Fruit fly (Drosophila melanogaster) whole organism, embryonic: Measurements from ENCODE around the gene cerv.

Source experiments
- CG10431 ChIP-seq: fragments of 200-800 bp; sonication (Bioruptor generic); optimal IDR thresholded peaks from 3 replicates; lab custom pipeline; 2018; ENCODE audit warnings: missing biosample characterization, mild to moderate bottlenecking, missing genetic modification characterization
- CG13624 ChIP-seq: fragments of 200-800 bp; sonication (Bioruptor generic); optimal IDR thresholded peaks from 2 replicates; lab custom pipeline; 2016; ENCODE audit warnings: missing biosample characterization, missing genetic modification characterization
- CG1529 ChIP-seq: fragments of 200-800 bp; sonication (Bioruptor generic); optimal IDR thresholded peaks from 3 replicates; lab custom pipeline; 2018; ENCODE audit warnings: missing biosample characterization, missing genetic modification characterization
- CG15479 ChIP-seq: fragments of 200-800 bp; sonication (Bioruptor generic); optimal IDR thresholded peaks from 3 replicates; lab custom pipeline; 2019; ENCODE audit warnings: missing biosample characterization, mild to moderate bottlenecking, missing genetic modification characterization, moderate library complexity
- CG15601 ChIP-seq: fragments of 200-800 bp; sonication (Bioruptor generic); optimal IDR thresholded peaks from 3 replicates; lab custom pipeline; 2019; ENCODE audit warnings: missing biosample characterization, mild to moderate bottlenecking, missing genetic modification characterization, moderate library complexity
- CG15696 ChIP-seq: fragments of 200-800 bp; sonication (Bioruptor generic); optimal IDR thresholded peaks from 2 replicates; lab custom pipeline; 2019; ENCODE audit warnings: missing biosample characterization, mild to moderate bottlenecking, missing genetic modification characterization, moderate library complexity
- CG1603 ChIP-seq: fragments of 200-800 bp; sonication (Bioruptor generic); optimal IDR thresholded peaks from 2 replicates; lab custom pipeline; 2019; ENCODE audit warnings: missing biosample characterization, mild to moderate bottlenecking, missing genetic modification characterization, moderate library complexity
- CG17361 ChIP-seq: fragments of 200-800 bp; sonication (Bioruptor generic); IDR thresholded peaks from 3 replicates; pipeline ENCODE4 v1.3.6; 2022; ENCODE audit warnings: missing biosample characterization, missing genetic modification characterization
- CG1792 ChIP-seq: fragments of 200-800 bp; sonication (Bioruptor generic); optimal IDR thresholded peaks from 2 replicates; lab custom pipeline; 2016; ENCODE audit warnings: missing biosample characterization, missing genetic modification characterization
- CG2129 ChIP-seq: fragments of 200-800 bp; sonication (Bioruptor generic); IDR thresholded peaks from 2 replicates; pipeline ENCODE4 v1.3.6; 2022; ENCODE audit warnings: missing biosample characterization, missing genetic modification characterization; ENCODE audit not compliant: partially characterized antibody
- CG32767 ChIP-seq: fragments of 200-800 bp; sonication (Bioruptor generic); IDR thresholded peaks from 2 replicates; pipeline ENCODE4 v1.3.6; 2022; ENCODE audit warnings: missing biosample characterization, missing genetic modification characterization
- CG33213 ChIP-seq: fragments of 200-800 bp; sonication (Bioruptor generic); optimal IDR thresholded peaks from 3 replicates; lab custom pipeline; 2016; ENCODE audit warnings: missing biosample characterization, missing genetic modification characterization
- CG3838 ChIP-seq: fragments of 200-800 bp; sonication (Bioruptor generic); optimal IDR thresholded peaks from 3 replicates; lab custom pipeline; 2016; ENCODE audit warnings: missing biosample characterization, missing genetic modification characterization
- CG3995 ChIP-seq: fragments of 200-800 bp; sonication (Bioruptor generic); optimal IDR thresholded peaks from 3 replicates; lab custom pipeline; 2016; ENCODE audit warnings: missing biosample characterization, missing genetic modification characterization
- CG4282 ChIP-seq: fragments of 200-800 bp; sonication (Bioruptor generic); optimal IDR thresholded peaks from 2 replicates; lab custom pipeline; 2016; ENCODE audit warnings: missing biosample characterization, missing genetic modification characterization
- CG7271 ChIP-seq: fragments of 200-800 bp; sonication (Bioruptor generic); optimal IDR thresholded peaks from 2 replicates; lab custom pipeline; 2018; ENCODE audit warnings: missing biosample characterization, mild to moderate bottlenecking, missing genetic modification characterization, moderate library complexity
- CG9215 ChIP-seq: fragments of 200-800 bp; sonication (Bioruptor generic); IDR thresholded peaks from 2 replicates; pipeline ENCODE4 v1.3.6; 2022; ENCODE audit warnings: missing biosample characterization, missing genetic modification characterization
- CoRest ChIP-seq: fragments of 200-800 bp; sonication (Bioruptor generic); optimal IDR thresholded peaks from 3 replicates; lab custom pipeline; 2018; ENCODE audit warnings: missing biosample characterization, mild to moderate bottlenecking, missing genetic modification characterization, moderate library complexity
- D ChIP-seq, 2 experiments: fragments of 200-800 bp in 1 of 2; fragments of >200 bp in 1 of 2; sonication (Bioruptor generic) in 1 of 2; optimal IDR thresholded peaks; 2 replicates in 1 of 2; 3 replicates in 1 of 2; lab custom pipeline; 2017; ENCODE audit warnings: mild to moderate bottlenecking in 1 of 2, missing biosample characterization in 1 of 2, missing genetic modification characterization in 1 of 2, missing genetic modification reagents in 1 of 2
- D19B ChIP-seq: fragments of 200-800 bp; sonication (Bioruptor generic); optimal IDR thresholded peaks from 2 replicates; lab custom pipeline; 2017; ENCODE audit warnings: missing biosample characterization, mild to moderate bottlenecking, missing genetic modification characterization
- Dbx ChIP-seq: fragments of 200-800 bp; sonication (Bioruptor generic); IDR thresholded peaks from 3 replicates; pipeline ENCODE4 v1.3.6; 2022; ENCODE audit warnings: missing biosample characterization, missing genetic modification characterization
- Dp ChIP-seq: fragments of 200-800 bp; sonication (Bioruptor generic); optimal IDR thresholded peaks from 2 replicates; lab custom pipeline; 2018; ENCODE audit warnings: missing biosample characterization, mild to moderate bottlenecking, missing genetic modification characterization, moderate library complexity
- Elba2 ChIP-seq: fragments of 200-800 bp; sonication (Bioruptor generic); optimal IDR thresholded peaks from 3 replicates; lab custom pipeline; 2016; ENCODE audit warnings: missing biosample characterization, missing genetic modification characterization
- HLH3B ChIP-seq: fragments of 200-800 bp; sonication (Bioruptor generic); IDR thresholded peaks from 2 replicates; pipeline ENCODE4 v1.3.6; 2022; ENCODE audit warnings: missing biosample characterization, missing genetic modification characterization
- HLHmδ ChIP-seq: fragments of 200-800 bp; sonication (Bioruptor generic); optimal IDR thresholded peaks from 2 replicates; lab custom pipeline; 2018; ENCODE audit warnings: missing biosample characterization, mild to moderate bottlenecking, missing genetic modification characterization, moderate library complexity
- Hey ChIP-seq: fragments of 200-800 bp; sonication (Bioruptor generic); optimal IDR thresholded peaks from 3 replicates; lab custom pipeline; 2018; ENCODE audit warnings: missing biosample characterization, mild to moderate bottlenecking, missing genetic modification characterization
- Hr3 ChIP-seq: fragments of 200-800 bp; sonication (Bioruptor generic); optimal IDR thresholded peaks from 3 replicates; lab custom pipeline; 2016; ENCODE audit warnings: missing biosample characterization, missing genetic modification characterization
- Hr51 ChIP-seq, 2 experiments: fragments of 200-800 bp; sonication (Bioruptor generic); optimal IDR thresholded peaks; 2 replicates in 1 of 2; 3 replicates in 1 of 2; lab custom pipeline; 2016 to 2018; ENCODE audit warnings: missing biosample characterization in 2 of 2, missing genetic modification characterization in 2 of 2, mild to moderate bottlenecking in 1 of 2, moderate library complexity in 1 of 2
- Max ChIP-seq: fragments of 200-800 bp; sonication (Bioruptor generic); optimal IDR thresholded peaks from 2 replicates; lab custom pipeline; 2016; ENCODE audit warnings: missing biosample characterization, mild to moderate bottlenecking, missing genetic modification characterization
- Nf-YA ChIP-seq: fragments of 200-800 bp; sonication (Bioruptor generic); IDR thresholded peaks from 2 replicates; pipeline ENCODE4 v1.3.6; 2022; ENCODE audit warnings: missing biosample characterization, missing genetic modification characterization
- Opbp ChIP-seq: fragments of 200-800 bp; sonication (Bioruptor generic); IDR thresholded peaks from 3 replicates; pipeline ENCODE4 v1.3.6; 2022; ENCODE audit warnings: missing biosample characterization, missing genetic modification characterization; ENCODE audit not compliant: partially characterized antibody
- Sox100B ChIP-seq: fragments of 200-800 bp; sonication (Bioruptor generic); optimal IDR thresholded peaks from 3 replicates; lab custom pipeline; 2018; ENCODE audit warnings: missing biosample characterization, mild to moderate bottlenecking, missing genetic modification characterization
- corto ChIP-seq: fragments of 200-800 bp; sonication (Bioruptor generic); optimal IDR thresholded peaks from 2 replicates; lab custom pipeline; 2016; ENCODE audit warnings: missing biosample characterization, mild to moderate bottlenecking, missing genetic modification characterization, moderate library complexity
- crc ChIP-seq: fragments of 200-800 bp; sonication (Bioruptor generic); optimal IDR thresholded peaks from 2 replicates; lab custom pipeline; 2016; ENCODE audit warnings: missing biosample characterization, missing genetic modification characterization
- emc ChIP-seq: fragments of 200-800 bp; sonication (Bioruptor generic); optimal IDR thresholded peaks from 2 replicates; lab custom pipeline; 2016; ENCODE audit warnings: missing biosample characterization, missing genetic modification characterization
- gce ChIP-seq: fragments of 200-800 bp; sonication (Bioruptor generic); IDR thresholded peaks from 3 replicates; pipeline ENCODE4 v1.3.6; 2022; ENCODE audit warnings: missing biosample characterization, missing genetic modification characterization
- insv ChIP-seq, 2 experiments: fragments of 200-800 bp; sonication (Bioruptor generic); optimal IDR thresholded peaks; 3 replicates each; lab custom pipeline; 2016 to 2018; ENCODE audit warnings: missing biosample characterization in 2 of 2, missing genetic modification characterization in 2 of 2
- p53 ChIP-seq: fragments of 200-800 bp; sonication (Bioruptor generic); optimal IDR thresholded peaks from 2 replicates; lab custom pipeline; 2016; ENCODE audit warnings: missing biosample characterization, missing genetic modification characterization
- pho ChIP-seq: fragments of 200-800 bp; sonication (Bioruptor generic); optimal IDR thresholded peaks from 2 replicates; lab custom pipeline; 2016; ENCODE audit warnings: missing biosample characterization, missing genetic modification characterization
- pum ChIP-seq: fragments of 200-800 bp; sonication (Bioruptor generic); optimal IDR thresholded peaks from 2 replicates; lab custom pipeline; 2016; ENCODE audit warnings: missing biosample characterization, missing genetic modification characterization
- repo ChIP-seq: fragments of 200-800 bp; sonication (Bioruptor generic); optimal IDR thresholded peaks from 2 replicates; lab custom pipeline; 2016; ENCODE audit warnings: missing biosample characterization, missing genetic modification characterization
- sens-2 ChIP-seq: fragments of 200-800 bp; sonication (Bioruptor generic); IDR thresholded peaks from 2 replicates; pipeline ENCODE4 v1.3.6; 2022; ENCODE audit warnings: missing biosample characterization, missing genetic modification characterization
- sna ChIP-seq: fragments of 200-800 bp; sonication (Bioruptor generic); IDR thresholded peaks from 2 replicates; pipeline ENCODE4 v1.3.6; 2022; ENCODE audit warnings: missing biosample characterization, missing genetic modification characterization; ENCODE audit not compliant: partially characterized antibody
- trem ChIP-seq: fragments of 200-800 bp; optimal IDR thresholded peaks from 3 replicates; lab custom pipeline; 2019; ENCODE audit warnings: missing biosample characterization, mild to moderate bottlenecking, missing genetic modification characterization, moderate library complexity
- usp ChIP-seq: fragments of >200 bp; optimal IDR thresholded peaks from 2 replicates; lab custom pipeline; 2017; ENCODE audit warnings: missing biosample characterization, missing genetic modification characterization

The cerv gene

dm6 chrX:15618953-15619630, 41.1 kb upstream of the cerv start (continued):
- peak; percentile 26 for TF ChIP-seq Hey
- no peak for TF ChIP-seq CG15479 (GFP tag; lab: Kevin White, UChicago)
- peak; percentile 45 for TF ChIP-seq emc
- peak; percentile 40; the same call in 1 of the 2 replicates for TF ChIP-seq CG32767
- TF ChIP-seq CG3838, result no peak
- TF ChIP-seq sens-2 (GFP tag; lab: Robert Waterston, UW), result 0 out of 2 replicates have a peak, but pooled peaks have one; percentile 34
- peak; percentile 83 for TF ChIP-seq CG17361 (GFP tag; lab: Robert Waterston, UW)
- no peak for TF ChIP-seq Max (GFP tag; lab: Kevin White, UChicago)
- TF ChIP-seq Hr3 (GFP tag; lab: Kevin White, UChicago), result peak; percentile 83
- 0 out of 3 replicates have a peak, but pooled peaks have one; percentile 56 for TF ChIP-seq gce (GFP tag; lab: Robert Waterston, UW)
- TF ChIP-seq Sox100B (GFP tag; lab: Kevin White, UChicago), result peak; percentile 69
- TF ChIP-seq CG1603 (tag; lab: Kevin White, UChicago), result peak; percentile 79
- TF ChIP-seq CG4282 (GFP tag; lab: Kevin White, UChicago), result no peak
- TF ChIP-seq CG15696, result peak; percentile 61
- TF ChIP-seq trem (tag; lab: Kevin White, UChicago), result peak; percentile 63
- no peak for TF ChIP-seq corto
- peak; percentile 39 for TF ChIP-seq CG10431 (GFP tag; lab: Kevin White, UChicago)
- TF ChIP-seq CG7271 (tag; lab: Kevin White, UChicago), result no peak
- TF ChIP-seq Dbx, result peak; percentile 76
- TF ChIP-seq Dp (GFP tag; lab: Kevin White, UChicago), result no peak
- TF ChIP-seq crc (GFP tag; lab: Kevin White, UChicago), result peak; percentile 32
- no peak for TF ChIP-seq insv (GFP tag; optimal IDR thresholded peaks at IDR 0.05; lab: Kevin White, UChicago)
- TF ChIP-seq p53 (GFP tag; lab: Kevin White, UChicago), result peak; percentile 14
- peak; percentile 54 for TF ChIP-seq Nf-YA (GFP tag; lab: Robert Waterston, UW)
- TF ChIP-seq CoRest, result peak; percentile 85
- no peak for TF ChIP-seq CG2129
- TF ChIP-seq Hr51 (GFP tag; optimal IDR thresholded peaks at IDR 0.05; lab: Kevin White, UChicago), result peak; percentile 47 to 80
- peak; percentile 79 for TF ChIP-seq CG1529
- peak; percentile 74 for TF ChIP-seq repo (GFP tag; lab: Kevin White, UChicago)
- TF ChIP-seq D19B (GFP tag; lab: Kevin White, UChicago), result peak; percentile 41
- TF ChIP-seq Opbp (GFP tag; lab: Robert Waterston, UW), result no peak
- no peak for TF ChIP-seq Elba2
- TF ChIP-seq CG13624, result peak; percentile 61
- TF ChIP-seq D (optimal IDR thresholded peaks at IDR 0.05; lab: Kevin White, UChicago), result no peak
- peak; percentile 84 for TF ChIP-seq D (GFP tag; optimal IDR thresholded peaks at IDR 0.05; lab: Kevin White, UChicago)
- peak; percentile 20 for TF ChIP-seq CG3995 (GFP tag; lab: Kevin White, UChicago)
- TF ChIP-seq HLH3B (GFP tag; lab: Robert Waterston, UW), result peak; percentile 80
- peak; percentile 63 for TF ChIP-seq CG9215 (GFP tag; lab: Robert Waterston, UW)
- TF ChIP-seq HLHmδ, result no peak
- peak; percentile 72 for TF ChIP-seq CG15601 (tag; lab: Kevin White, UChicago)
- TF ChIP-seq CG1792 (GFP tag; lab: Kevin White, UChicago), result peak; percentile 66
- TF ChIP-seq pho (GFP tag; lab: Kevin White, UChicago), result peak; percentile 57
- TF ChIP-seq usp (GFP tag; lab: Kevin White, UChicago), result no peak
- peak; percentile 65 for TF ChIP-seq pum (GFP tag; lab: Kevin White, UChicago)
- TF ChIP-seq sna (GFP tag; lab: Robert Waterston, UW), result no peak
- TF ChIP-seq CG33213 (GFP tag; lab: Kevin White, UChicago), result peak; percentile 48
